Worm (Caenorhabditis elegans) whole organism, mixed stage, embryonic: ENCODE data around the gene E01G4.3.

Source experiments
- M03D4.4 ChIP-seq: sonication (generic microtip); optimal IDR thresholded peaks from 2 replicates; lab custom pipeline; 2017; ENCODE audit warnings: mild to moderate bottlenecking, missing genetic modification characterization, missing compliant biosample characterization
- bed-3 ChIP-seq: fragments of 200-800 bp; sonication (Bioruptor generic); optimal IDR thresholded peaks from 3 replicates; lab custom pipeline; 2018; ENCODE audit warnings: mild to moderate bottlenecking, missing genetic modification characterization, moderate library complexity, missing compliant biosample characterization
- blmp-1 ChIP-seq: fragments of 150-350 bp; optimal IDR thresholded peaks from 2 replicates; lab custom pipeline; 2014; ENCODE audit warnings: missing biosample characterization, missing genetic modification characterization
- ceh-39 ChIP-seq: fragments of 150-350 bp; optimal IDR thresholded peaks from 2 replicates; lab custom pipeline; 2014; ENCODE audit warnings: missing biosample characterization, missing genetic modification characterization
- ceh-43 ChIP-seq: fragments of 200-800 bp; sonication (Bioruptor generic); optimal IDR thresholded peaks from 2 replicates; lab custom pipeline; 2018; ENCODE audit warnings: mild to moderate bottlenecking, missing genetic modification characterization, moderate library complexity, missing compliant biosample characterization
- ceh-83 ChIP-seq: fragments of 200-800 bp; sonication (Bioruptor generic); optimal IDR thresholded peaks from 2 replicates; lab custom pipeline; 2018; ENCODE audit warnings: mild to moderate bottlenecking, missing genetic modification characterization, missing compliant biosample characterization
- ces-1 ChIP-seq: fragments of 150-350 bp; optimal IDR thresholded peaks from 2 replicates; lab custom pipeline; 2014; ENCODE audit warnings: missing biosample characterization, missing genetic modification reagents, missing genetic modification characterization
- cnd-1 ChIP-seq: fragments of 200-800 bp; sonication (Bioruptor generic); optimal IDR thresholded peaks from 2 replicates; lab custom pipeline; 2018; ENCODE audit warnings: mild to moderate bottlenecking, missing genetic modification characterization, missing compliant biosample characterization
- drap-1 ChIP-seq: fragments of 200-800 bp; sonication (Bioruptor generic); optimal IDR thresholded peaks from 3 replicates; lab custom pipeline; 2018; ENCODE audit warnings: mild to moderate bottlenecking, missing genetic modification characterization, missing compliant biosample characterization
- elt-1 ChIP-seq: sonication (generic microtip); optimal IDR thresholded peaks from 2 replicates; lab custom pipeline; 2017; ENCODE audit warnings: missing genetic modification characterization, mild to moderate bottlenecking, missing compliant biosample characterization, antibody characterized with exemption, moderate library complexity, borderline replicate concordance; ENCODE audit not compliant: insufficient read depth
- elt-3 ChIP-seq: fragments of 150-350 bp; optimal IDR thresholded peaks from 2 replicates; lab custom pipeline; 2014; ENCODE audit warnings: missing biosample characterization, missing genetic modification characterization
- flh-1 ChIP-seq: fragments of 200-800 bp; sonication (Bioruptor generic); optimal IDR thresholded peaks from 2 replicates; lab custom pipeline; 2018; ENCODE audit warnings: mild to moderate bottlenecking, missing genetic modification characterization, moderate library complexity, missing compliant biosample characterization
- ham-2 ChIP-seq: fragments of 200-800 bp; sonication (Bioruptor generic); optimal IDR thresholded peaks from 2 replicates; lab custom pipeline; 2018; ENCODE audit warnings: mild to moderate bottlenecking, missing genetic modification characterization, missing compliant biosample characterization
- lin-13 ChIP-seq: fragments of 150-350 bp; optimal IDR thresholded peaks from 2 replicates; lab custom pipeline; 2014; ENCODE audit warnings: missing biosample characterization, missing genetic modification characterization
- lin-32 ChIP-seq: fragments of 200-800 bp; sonication (Bioruptor generic); optimal IDR thresholded peaks from 2 replicates; lab custom pipeline; 2018; ENCODE audit warnings: mild to moderate bottlenecking, missing genetic modification characterization, missing compliant biosample characterization
- lsy-2 ChIP-seq: fragments of 150-350 bp; optimal IDR thresholded peaks from 2 replicates; lab custom pipeline; 2014; ENCODE audit warnings: missing biosample characterization, missing genetic modification characterization
- mep-1 ChIP-seq: fragments of 150-350 bp; optimal IDR thresholded peaks from 2 replicates; lab custom pipeline; 2017; ENCODE audit warnings: missing biosample characterization, missing genetic modification reagents, missing genetic modification characterization, inconsistent platforms
- mls-2 ChIP-seq: sonication (generic microtip); optimal IDR thresholded peaks from 2 replicates; lab custom pipeline; 2016; ENCODE audit warnings: mild to moderate bottlenecking, missing genetic modification characterization, moderate library complexity, missing compliant biosample characterization
- nhr-12 ChIP-seq: fragments of 150-350 bp; optimal IDR thresholded peaks from 2 replicates; lab custom pipeline; 2014; ENCODE audit warnings: missing biosample characterization, missing genetic modification characterization
- nhr-2 ChIP-seq: fragments of 150-350 bp; optimal IDR thresholded peaks from 2 replicates; lab custom pipeline; 2014; ENCODE audit warnings: missing biosample characterization, missing genetic modification characterization
- nhr-237 ChIP-seq: fragments of 150-350 bp; optimal IDR thresholded peaks from 2 replicates; lab custom pipeline; 2014; ENCODE audit warnings: missing biosample characterization, missing genetic modification characterization
- nhr-28 ChIP-seq: fragments of 150-350 bp; optimal IDR thresholded peaks from 2 replicates; lab custom pipeline; 2014; ENCODE audit warnings: missing biosample characterization, missing genetic modification characterization
- nhr-76 ChIP-seq: sonication (generic microtip); optimal IDR thresholded peaks from 2 replicates; lab custom pipeline; 2017; ENCODE audit warnings: missing biosample characterization, missing genetic modification characterization
- pha-4 ChIP-seq: fragments of 150-350 bp; optimal IDR thresholded peaks from 2 replicates; lab custom pipeline; 2018; ENCODE audit warnings: missing biosample characterization, missing genetic modification reagents, missing genetic modification characterization
- snpc-4 ChIP-seq: fragments of 150-350 bp; optimal IDR thresholded peaks from 2 replicates; lab custom pipeline; 2014; ENCODE audit warnings: missing biosample characterization, missing genetic modification characterization
- sptf-1 ChIP-seq: sonication (generic microtip); optimal IDR thresholded peaks from 2 replicates; lab custom pipeline; 2017; ENCODE audit warnings: mild to moderate bottlenecking, missing genetic modification characterization, moderate library complexity, missing compliant biosample characterization
- tbx-8 ChIP-seq: fragments of 200-800 bp; sonication (Bioruptor generic); optimal IDR thresholded peaks from 2 replicates; lab custom pipeline; 2018; ENCODE audit warnings: mild to moderate bottlenecking, missing genetic modification characterization, moderate library complexity, missing compliant biosample characterization
- unc-39 ChIP-seq: fragments of 150-350 bp; optimal IDR thresholded peaks from 2 replicates; lab custom pipeline; 2014; ENCODE audit warnings: missing biosample characterization, missing genetic modification characterization
- unc-62 ChIP-seq: fragments of 150-350 bp; optimal IDR thresholded peaks from 2 replicates; lab custom pipeline; 2014; ENCODE audit warnings: missing biosample characterization, missing genetic modification reagents, missing genetic modification characterization
- zip-8 ChIP-seq: fragments of 150-350 bp; optimal IDR thresholded peaks from 2 replicates; lab custom pipeline; 2014; ENCODE audit warnings: missing biosample characterization, missing genetic modification characterization
- ztf-11 ChIP-seq: fragments of 150-350 bp; optimal IDR thresholded peaks from 2 replicates; lab custom pipeline; 2014; ENCODE audit warnings: missing biosample characterization, missing genetic modification characterization

E01G4.3 gene

ce11 chrII:13446597-13446996 lies 22.8 kb downstream of the E01G4.3 start:
- TF ChIP-seq cnd-1 (tag; lab: Kevin White, UChicago), result no peak
- no peak for TF ChIP-seq ceh-43 (GFP tag; lab: Kevin White, UChicago)
- no peak for TF ChIP-seq drap-1 (GFP tag; lab: Kevin White, UChicago)
- no peak for TF ChIP-seq M03D4.4
- no peak for TF ChIP-seq nhr-76 (tag; lab: Kevin White, UChicago)
- no peak for TF ChIP-seq ceh-83 (GFP tag; lab: Kevin White, UChicago)
- no peak for TF ChIP-seq ces-1 (GFP tag; lab: Kevin White, UChicago)
- TF ChIP-seq pha-4 (tag; lab: Kevin White, UChicago), result no peak
- TF ChIP-seq elt-3, result no peak
- no peak for TF ChIP-seq lsy-2 (tag; lab: Kevin White, UChicago)
- no peak for TF ChIP-seq ztf-11 (tag; lab: Kevin White, UChicago)
- no peak for TF ChIP-seq ceh-39 (tag; lab: Kevin White, UChicago)
- no peak for TF ChIP-seq mls-2 (tag; lab: Kevin White, UChicago)
- no peak for TF ChIP-seq mep-1
- no peak for TF ChIP-seq zip-8 (tag; lab: Kevin White, UChicago)

- TF ChIP-seq lin-32 (GFP tag; lab: Kevin White, UChicago) (no peak), elt-3 (no peak), ceh-43 (GFP tag; lab: Kevin White, UChicago) (no peak), snpc-4 (tag; lab: Kevin White, UChicago) (no peak), nhr-12 (tag; lab: Kevin White, UChicago) (no peak), ham-2 (GFP tag; lab: Kevin White, UChicago) (no peak), blmp-1 (no peak), ces-1 (GFP tag; lab: Kevin White, UChicago) (no peak), ztf-11 (tag; lab: Kevin White, UChicago) (no peak), lin-13 (no peak), zip-8 (tag; lab: Kevin White, UChicago) (no peak), nhr-237 (tag; lab: Kevin White, UChicago) (no peak), nhr-2 (tag; lab: Kevin White, UChicago) (no peak), nhr-28 (tag; lab: Kevin White, UChicago) (no peak), ceh-83 (GFP tag; lab: Kevin White, UChicago) (no peak), M03D4.4 (no peak), unc-39 (tag; lab: Kevin White, UChicago) (no peak), tbx-8 (no peak)
Measured at ce11 chrII:13444307-13444706, 25.1 kb downstream of the E01G4.3 start.

ce11 chrII:13436725-13437124 lies 32.7 kb downstream of the E01G4.3 start, which contains the start of gene Y48E1C.4:
Y48E1C.4 (minus strand) TSS chrII:13436825.
- TF ChIP-seq M03D4.4 (no peak), blmp-1 (no peak), cnd-1 (tag; lab: Kevin White, UChicago) (no peak), nhr-2 (tag; lab: Kevin White, UChicago) (no peak), flh-1 (GFP tag; lab: Kevin White, UChicago) (no peak), ceh-43 (GFP tag; lab: Kevin White, UChicago) (no peak), sptf-1 (tag; lab: Kevin White, UChicago) (no peak), ceh-83 (GFP tag; lab: Kevin White, UChicago) (no peak), ham-2 (GFP tag; lab: Kevin White, UChicago) (no peak), mep-1 (no peak), snpc-4 (tag; lab: Kevin White, UChicago) (no peak), lsy-2 (tag; lab: Kevin White, UChicago) (no peak), lin-32 (GFP tag; lab: Kevin White, UChicago) (no peak), bed-3 (GFP tag; lab: Kevin White, UChicago) (no peak)

ce11 chrII:13424242-13424641 lies 45.2 kb downstream of the E01G4.3 start, which contains the start of gene Y48E1C.2:
Y48E1C.2 (plus strand) TSS chrII:13424542.
- TF ChIP-seq ham-2 (GFP tag; lab: Kevin White, UChicago) (no peak), M03D4.4 (no peak), elt-1 (tag; lab: Kevin White, UChicago) (no peak), lin-13 (no peak), sptf-1 (tag; lab: Kevin White, UChicago) (no peak), ztf-11 (tag; lab: Kevin White, UChicago) (no peak)

- TF ChIP-seq ceh-43 (GFP tag; lab: Kevin White, UChicago) (peak; percentile 86), ces-1 (GFP tag; lab: Kevin White, UChicago) (no peak), nhr-2 (tag; lab: Kevin White, UChicago) (no peak), unc-62 (GFP tag; lab: Kevin White, UChicago) (no peak), ceh-83 (GFP tag; lab: Kevin White, UChicago) (no peak), zip-8 (tag; lab: Kevin White, UChicago) (no peak), mls-2 (tag; lab: Kevin White, UChicago) (no peak), mep-1 (no peak), nhr-76 (tag; lab: Kevin White, UChicago) (no peak)
Measured at ce11 chrII:13417452-13418031, 51.9 kb downstream of the E01G4.3 start.
